Worm (Caenorhabditis elegans) whole organism, L3 larva: Measurements from ENCODE around the gene srsy-2.
A peak's percentile ranks its signal among the peaks of the same experiment; 100 is the strongest.

Experiments
- R02D3.7 ChIP-seq: fragments of 150-350 bp; optimal IDR thresholded peaks from 2 replicates; lab custom pipeline; 2014; ENCODE audit warnings: missing biosample characterization, missing genetic modification characterization
- ZK546.5 ChIP-seq: sonication (generic microtip); optimal IDR thresholded peaks from 2 replicates; lab custom pipeline; 2017; ENCODE audit warnings: missing biosample characterization, missing genetic modification characterization
- ama-1 ChIP-seq: fragments of 150-350 bp; optimal IDR thresholded peaks from 2 replicates; lab custom pipeline; 2018
- ceh-16 ChIP-seq: sonication (generic microtip); optimal IDR thresholded peaks from 2 replicates; lab custom pipeline; 2017; ENCODE audit warnings: missing biosample characterization, missing genetic modification characterization
- ceh-9 ChIP-seq: sonication (generic microtip); optimal IDR thresholded peaks from 2 replicates; lab custom pipeline; 2018; ENCODE audit warnings: missing biosample characterization, missing genetic modification characterization
- daf-12 ChIP-seq: fragments of 150-350 bp; optimal IDR thresholded peaks from 2 replicates; lab custom pipeline; 2014; ENCODE audit warnings: missing biosample characterization, missing genetic modification reagents, missing genetic modification characterization
- egl-27 ChIP-seq: sonication (generic microtip); optimal IDR thresholded peaks from 4 replicates; lab custom pipeline; 2017; ENCODE audit warnings: missing biosample characterization, missing genetic modification reagents, missing genetic modification characterization
- elt-1 ChIP-seq: fragments of 150-350 bp; optimal IDR thresholded peaks from 2 replicates; lab custom pipeline; 2014; ENCODE audit warnings: missing biosample characterization, missing genetic modification characterization
- elt-2 ChIP-seq: sonication (generic microtip); optimal IDR thresholded peaks from 2 replicates; lab custom pipeline; 2016; ENCODE audit warnings: missing genetic modification reagents, mild to moderate bottlenecking, missing genetic modification characterization, missing compliant biosample characterization
- elt-3 ChIP-seq, 3 experiments: fragments of 150-350 bp in 1 of 3; sonication (generic microtip) in 2 of 3; optimal IDR thresholded peaks; 2 replicates in 2 of 3; 4 replicates in 1 of 3; lab custom pipeline; 2014 to 2017; ENCODE audit warnings: missing biosample characterization in 3 of 3, missing genetic modification characterization in 3 of 3
- fkh-10 ChIP-seq: sonication (generic microtip); optimal IDR thresholded peaks from 2 replicates; lab custom pipeline; 2017; ENCODE audit warnings: missing biosample characterization, missing genetic modification reagents, missing genetic modification characterization
- fkh-2 ChIP-seq: fragments of 150-350 bp; optimal IDR thresholded peaks from 2 replicates; lab custom pipeline; 2014; ENCODE audit warnings: missing biosample characterization, missing genetic modification reagents, missing genetic modification characterization
- hmg-11 ChIP-seq: sonication (generic microtip); optimal IDR thresholded peaks from 2 replicates; lab custom pipeline; 2016; ENCODE audit warnings: missing genetic modification characterization, missing compliant biosample characterization
- lin-15B ChIP-seq: fragments of 150-350 bp; optimal IDR thresholded peaks from 2 replicates; lab custom pipeline; 2014; ENCODE audit warnings: missing biosample characterization, missing genetic modification characterization
- lin-39 ChIP-seq: fragments of 150-350 bp; optimal IDR thresholded peaks from 2 replicates; lab custom pipeline; 2018; ENCODE audit warnings: missing biosample characterization, missing genetic modification reagents, missing genetic modification characterization
- lsy-12 ChIP-seq: sonication (generic microtip); optimal IDR thresholded peaks from 2 replicates; lab custom pipeline; 2016; ENCODE audit warnings: mild to moderate bottlenecking, missing genetic modification characterization, missing compliant biosample characterization
- mdl-1 ChIP-seq: fragments of 150-350 bp; optimal IDR thresholded peaks from 2 replicates; lab custom pipeline; 2014; ENCODE audit warnings: missing biosample characterization, missing genetic modification characterization
- nfya-1 ChIP-seq: sonication (generic microtip); optimal IDR thresholded peaks from 2 replicates; lab custom pipeline; 2017; ENCODE audit warnings: missing genetic modification characterization, mild to moderate bottlenecking, missing compliant biosample characterization, antibody characterized with exemption, moderate library complexity; ENCODE audit not compliant: insufficient read depth
- nhr-11 ChIP-seq: fragments of 150-350 bp; optimal IDR thresholded peaks from 2 replicates; lab custom pipeline; 2014; ENCODE audit warnings: missing biosample characterization, missing genetic modification characterization
- nhr-12 ChIP-seq: fragments of 150-350 bp; optimal IDR thresholded peaks from 2 replicates; lab custom pipeline; 2014; ENCODE audit warnings: missing biosample characterization, missing genetic modification characterization
- nhr-25 ChIP-seq: sonication (generic microtip); optimal IDR thresholded peaks from 2 replicates; lab custom pipeline; 2017; ENCODE audit warnings: missing biosample characterization, missing genetic modification characterization
- nhr-43 ChIP-seq: sonication (generic microtip); optimal IDR thresholded peaks from 2 replicates; lab custom pipeline; 2016; ENCODE audit warnings: mild to moderate bottlenecking, missing genetic modification characterization, missing compliant biosample characterization; ENCODE audit not compliant: poor library complexity, severe bottlenecking
- nhr-76 ChIP-seq: fragments of 150-350 bp; sonication (generic microtip); optimal IDR thresholded peaks from 5 replicates; lab custom pipeline; 2014; ENCODE audit warnings: missing biosample characterization, missing genetic modification characterization
- nhr-77 ChIP-seq: fragments of 150-350 bp; optimal IDR thresholded peaks from 2 replicates; lab custom pipeline; 2014; ENCODE audit warnings: missing biosample characterization, missing genetic modification characterization
- sea-2 ChIP-seq: fragments of 150-350 bp; sonication (generic microtip); optimal IDR thresholded peaks from 4 replicates; lab custom pipeline; 2014; ENCODE audit warnings: missing biosample characterization, missing genetic modification reagents, missing genetic modification characterization
- skn-1 ChIP-seq: fragments of 150-350 bp; optimal IDR thresholded peaks from 2 replicates; lab custom pipeline; 2014; ENCODE audit warnings: missing biosample characterization, missing genetic modification characterization
- snpc-4 ChIP-seq: fragments of 150-350 bp; optimal IDR thresholded peaks from 2 replicates; lab custom pipeline; 2014; ENCODE audit warnings: missing biosample characterization, missing genetic modification characterization
- tbx-2 ChIP-seq: sonication (generic microtip); optimal IDR thresholded peaks from 2 replicates; lab custom pipeline; 2016; ENCODE audit warnings: mild to moderate bottlenecking, missing genetic modification characterization, missing compliant biosample characterization
- unc-39 ChIP-seq: sonication (generic microtip); optimal IDR thresholded peaks from 4 replicates; lab custom pipeline; 2017; ENCODE audit warnings: missing biosample characterization, missing genetic modification characterization
- unc-62 ChIP-seq: fragments of 150-350 bp; sonication (generic microtip); optimal IDR thresholded peaks from 4 replicates; lab custom pipeline; 2014; ENCODE audit warnings: missing biosample characterization, missing genetic modification reagents, missing genetic modification characterization
- ztf-11 ChIP-seq: fragments of 150-350 bp; optimal IDR thresholded peaks from 2 replicates; lab custom pipeline; 2014; ENCODE audit warnings: missing biosample characterization, missing genetic modification characterization
- ztf-4 ChIP-seq: fragments of 150-350 bp; optimal IDR thresholded peaks from 2 replicates; lab custom pipeline; 2014; ENCODE audit warnings: missing biosample characterization, missing genetic modification characterization

srsy-2 gene

DNA sequence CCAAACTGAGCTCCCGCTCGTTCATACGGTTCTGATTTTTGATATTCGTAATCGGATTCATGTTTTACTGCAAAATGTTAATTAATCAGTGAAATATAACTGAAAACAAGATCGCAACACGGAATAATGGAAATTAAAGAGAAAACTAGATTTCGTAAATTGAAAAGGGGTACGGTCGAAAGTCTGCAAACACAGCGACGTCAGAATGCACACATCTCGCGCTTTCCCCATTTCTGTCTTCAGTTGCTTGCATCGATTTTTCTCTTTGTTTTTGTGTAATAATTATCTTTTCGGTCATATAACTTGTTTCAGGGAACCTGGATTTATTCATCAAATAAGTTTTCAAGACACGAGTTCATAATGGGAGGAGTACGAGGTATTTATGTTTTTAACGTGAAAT lies 30.0 kb downstream of the srsy-2 start, which contains the start of the genes rbmx-2 and C30B5.2:
rbmx-2 (minus strand) TSS at position 74 of the 400 bp plus-strand sequence.
C30B5.2 (plus strand) TSS at position 306 of the 400 bp plus-strand sequence.
- peak; percentile 15 for TF ChIP-seq sea-2
- TF ChIP-seq hmg-11 (tag; lab: Kevin White, UChicago): peak; percentile 79
- peak; percentile 8 for TF ChIP-seq nhr-43 (tag; lab: Kevin White, UChicago)
- no peak for TF ChIP-seq ztf-4
- TF ChIP-seq lin-39 (tag; lab: Kevin White, UChicago): peak; percentile 44
- no peak for TF ChIP-seq nhr-12 (tag; lab: Kevin White, UChicago)
- peak; percentile 16 for TF ChIP-seq lin-15B (tag; lab: Kevin White, UChicago)
- peak; percentile 28 for TF ChIP-seq nhr-25 (tag; lab: Kevin White, UChicago)
- no peak for TF ChIP-seq R02D3.7
- no peak for TF ChIP-seq nhr-11
- no peak for TF ChIP-seq egl-27 (tag; lab: Kevin White, UChicago)
- no peak for TF ChIP-seq lsy-12

DNA sequence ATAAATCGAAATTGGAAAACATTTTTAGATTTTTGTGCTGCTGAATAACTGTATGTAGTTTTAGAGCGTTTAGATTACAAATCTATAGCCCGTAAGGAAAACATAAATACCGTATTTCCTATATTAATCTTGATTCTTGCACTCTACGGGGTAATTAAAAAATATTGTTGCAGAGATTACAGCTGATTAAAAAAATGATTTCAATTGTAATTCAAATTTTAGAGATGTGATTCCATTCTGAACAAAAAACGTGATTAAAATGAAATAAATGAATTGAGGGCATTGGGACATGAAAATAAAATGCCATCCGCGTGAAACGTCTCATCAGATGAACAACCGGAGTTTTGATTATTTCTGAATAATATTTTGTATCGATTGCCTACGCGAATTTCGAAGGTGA lies 34.4 kb downstream of the srsy-2 start, which contains the start of gene cpb-2:
cpb-2 (plus strand) TSS at position 301 of the 400 bp plus-strand sequence.
- no peak for TF ChIP-seq daf-12 (tag; lab: Kevin White, UChicago)
- TF ChIP-seq ztf-11 (tag; lab: Kevin White, UChicago): no peak
- no peak for TF ChIP-seq elt-3 (tag; optimal IDR thresholded peaks at IDR 0.05; lab: Kevin White, UChicago)
- no peak for TF ChIP-seq lin-15B (tag; lab: Kevin White, UChicago)

DNA sequence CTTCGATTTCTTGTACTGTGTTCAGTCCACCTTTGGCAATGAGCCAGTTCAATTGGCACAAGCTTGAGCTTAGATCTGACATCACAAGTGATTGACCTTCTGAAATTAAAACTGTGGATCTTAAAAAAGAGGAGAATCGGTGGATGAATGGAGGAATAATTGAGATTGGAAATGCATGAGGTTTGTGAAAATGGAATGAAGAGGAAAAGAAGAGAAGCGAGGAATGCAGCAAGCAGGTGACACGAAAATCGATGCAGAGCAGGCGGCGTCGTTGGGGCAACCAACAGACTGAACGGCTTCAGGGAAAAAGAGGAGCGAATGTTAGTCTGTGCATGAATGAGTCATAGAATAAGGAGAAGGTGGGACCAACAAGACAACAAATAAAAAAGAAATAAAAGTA lies 35.6 kb downstream of the srsy-2 start, which contains the start of gene fkh-8:
fkh-8 (minus strand) TSS at position 101 of the 400 bp plus-strand sequence.
- TF ChIP-seq mdl-1 (tag; lab: Kevin White, UChicago) (no peak), skn-1 (tag; lab: Kevin White, UChicago) (no peak), ceh-9 (tag; lab: Kevin White, UChicago) (no peak), nhr-11 (no peak), nhr-76 (tag; lab: Kevin White, UChicago) (no peak), ZK546.5 (tag; lab: Kevin White, UChicago) (no peak), ztf-11 (tag; lab: Kevin White, UChicago) (no peak), ceh-16 (no peak), snpc-4 (no peak), fkh-10 (no peak), unc-39 (tag; lab: Kevin White, UChicago) (no peak), ztf-4 (no peak), elt-1 (no peak), fkh-2 (no peak), nhr-43 (tag; lab: Kevin White, UChicago) (no peak), elt-2 (tag; lab: Kevin White, UChicago) (no peak), ama-1 (no peak)
- TF ChIP-seq, all 47 proteins: peak for 0

DNA sequence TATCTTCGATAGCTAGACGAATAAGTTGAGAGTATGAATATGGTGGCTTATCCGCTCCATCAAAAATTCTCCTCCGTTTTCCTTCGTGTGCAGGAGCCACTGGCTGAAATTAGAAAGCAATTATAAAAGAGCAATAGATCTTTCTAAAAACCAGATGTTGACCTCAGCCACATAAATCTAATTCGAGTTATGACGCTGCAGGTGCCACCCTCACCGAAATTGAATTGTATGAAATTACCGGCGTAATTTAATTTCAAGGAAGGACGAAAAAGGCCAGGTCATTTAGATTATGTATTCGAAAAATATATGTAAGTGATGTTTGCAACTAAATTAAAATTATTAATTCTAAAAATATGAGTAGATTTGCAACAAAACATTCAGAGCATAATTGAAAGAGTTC lies 36.1 kb downstream of the srsy-2 start:
- TF ChIP-seq nfya-1 (tag; lab: Kevin White, UChicago): no peak
- TF ChIP-seq daf-12 (tag; lab: Kevin White, UChicago): no peak
- TF ChIP-seq hmg-11 (tag; lab: Kevin White, UChicago): no peak
- no peak for TF ChIP-seq skn-1 (tag; lab: Kevin White, UChicago)
- TF ChIP-seq nhr-77 (tag; lab: Kevin White, UChicago): no peak
- TF ChIP-seq snpc-4: no peak
- no peak for TF ChIP-seq tbx-2 (tag; lab: Kevin White, UChicago)
- no peak for TF ChIP-seq elt-1

DNA sequence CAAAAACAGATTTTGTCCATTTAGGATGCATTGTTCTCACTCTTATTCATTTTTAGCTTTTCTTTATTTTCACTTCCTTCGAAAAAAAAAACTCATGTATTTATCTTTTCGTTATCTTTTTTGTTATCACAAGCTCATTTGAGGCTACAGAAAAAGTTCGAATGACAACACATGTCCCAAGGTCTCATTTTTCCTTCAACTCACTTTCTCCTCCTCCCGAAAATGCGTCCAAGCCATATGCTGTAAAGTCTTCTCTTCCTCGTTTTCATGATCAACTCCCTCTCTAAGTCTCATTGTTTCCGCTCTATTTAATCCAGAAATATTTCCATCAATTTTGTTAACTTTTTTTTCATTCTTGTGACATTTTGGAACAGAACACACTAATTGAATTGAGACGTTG lies 45.6 kb downstream of the srsy-2 start:
- TF ChIP-seq nfya-1 (tag; lab: Kevin White, UChicago) (peak; percentile 6), ama-1 (no peak)

DNA sequence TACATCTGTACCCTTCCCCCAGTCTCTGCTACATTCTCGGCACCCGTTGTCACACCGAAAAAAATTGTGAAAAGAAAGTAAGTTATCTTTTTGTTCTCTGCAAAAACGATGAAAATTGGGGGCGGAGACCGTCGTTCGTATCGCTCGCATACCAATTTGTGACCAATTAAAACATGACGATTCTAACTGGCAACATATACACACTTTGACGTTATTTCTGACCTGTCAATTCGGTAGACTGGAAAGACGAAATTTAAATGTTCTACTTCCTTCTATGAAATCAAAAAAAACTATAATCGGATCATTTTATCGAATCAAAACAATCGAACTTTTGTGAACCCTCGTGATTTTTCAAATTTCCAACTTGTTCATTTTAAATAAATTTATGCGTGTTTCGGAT lies 46.3 kb downstream of the srsy-2 start:
- TF ChIP-seq elt-2 (tag; lab: Kevin White, UChicago) (peak; percentile 2), unc-62 (GFP tag; lab: Kevin White, UChicago) (no peak)
